Fruit fly (Drosophila melanogaster): ENCODE results near the gene CG43185.

CG43185 gene

DNA sequence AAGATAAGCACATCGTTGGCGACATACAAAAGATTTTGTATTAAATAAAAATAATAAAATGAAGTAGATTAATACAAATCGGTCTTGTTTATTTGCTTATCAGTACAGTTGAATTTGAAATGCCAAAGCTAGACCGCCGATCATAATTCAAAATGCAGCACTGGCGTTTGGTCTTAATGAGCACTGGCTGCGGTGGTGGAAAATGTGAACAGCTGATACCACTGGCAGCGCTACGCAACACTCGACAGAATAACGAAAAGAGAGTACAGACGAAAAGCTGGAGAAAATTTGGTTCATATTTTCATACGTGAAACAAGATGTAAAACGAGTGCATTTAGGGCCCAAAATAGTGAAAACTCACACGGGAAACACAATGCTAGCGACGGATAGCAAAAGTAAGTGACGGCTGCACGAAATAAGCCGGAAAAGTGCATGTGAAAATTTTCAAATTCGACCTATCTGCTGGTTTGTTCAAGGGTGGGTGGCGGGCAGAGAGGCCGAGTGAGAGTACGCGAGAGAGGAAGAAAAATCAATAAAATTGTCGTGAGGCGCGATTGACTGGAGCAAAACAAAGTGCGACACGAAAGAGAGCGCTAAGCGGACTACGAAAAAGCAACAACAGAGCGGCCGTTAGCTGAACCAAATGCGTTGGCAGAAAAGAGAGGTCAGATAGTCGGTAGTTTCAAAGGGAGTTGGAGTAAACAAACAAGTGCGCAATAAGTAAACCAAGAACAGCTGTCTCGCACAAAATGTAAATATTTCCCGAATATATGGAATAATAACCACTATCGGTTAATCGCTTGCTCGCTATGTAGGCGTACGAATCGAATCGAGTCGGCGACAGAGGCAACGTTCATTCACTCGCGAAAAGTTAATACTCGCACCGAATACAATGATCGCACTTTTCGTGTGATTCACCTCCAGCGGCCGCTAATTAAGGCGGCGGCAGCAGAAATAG lies 22.5 kb downstream of the CG43185 start, which contains the start of gene bchs (continued):
- TF ChIP-seq pros (GFP tag; optimal IDR thresholded peaks at IDR 0.05) (peak; percentile 13), CG30020 (tag; optimal IDR thresholded peaks at IDR 0.05) (no peak), gcm (GFP tag; optimal IDR thresholded peaks at IDR 0.05) (peak; percentile 87), Dll (GFP tag; IDR thresholded peaks at IDR 0.05; ENCODE audit: partially characterized antibody) (peak; percentile 59; the same call in 1 of the 4 replicates), shn (GFP tag; optimal IDR thresholded peaks at IDR 0.05) (peak; percentile 86), chinmo (GFP tag; IDR thresholded peaks at IDR 0.05; ENCODE audit: partially characterized antibody) (0 out of 4 replicates have a peak, but pooled peaks have one; percentile 69), C15 (GFP tag; IDR thresholded peaks at IDR 0.05) (peak; percentile 57; the same call in 1 of the 3 replicates), Rx (GFP tag; IDR thresholded peaks at IDR 0.05) (peak; percentile 58), tll (GFP tag; optimal IDR thresholded peaks at IDR 0.05) (peak in 1 of 2 experiments; percentile 77), Ets65A (GFP tag) (peak; percentile 90), Atf6 (GFP tag; IDR thresholded peaks at IDR 0.05) (peak; percentile 90), CG7271 (tag; optimal IDR thresholded peaks at IDR 0.05) (peak; percentile 24), CG16815 (GFP tag; optimal IDR thresholded peaks at IDR 0.05) (no peak), crc (GFP tag; optimal IDR thresholded peaks at IDR 0.05) (peak; percentile 67), CG1529 (GFP tag; optimal IDR thresholded peaks at IDR 0.05) (peak; percentile 93), knrl (GFP tag; IDR thresholded peaks at IDR 0.05; ENCODE audit: partially characterized antibody) (0 out of 3 replicates have a peak, but pooled peaks have one; percentile 9), CG10654 (GFP tag; optimal IDR thresholded peaks at IDR 0.05) (peak; percentile 79), Rfx (GFP tag; IDR thresholded peaks at IDR 0.05) (peak; percentile 81), D (optimal IDR thresholded peaks at IDR 0.05) (no peak), D (GFP tag; optimal IDR thresholded peaks at IDR 0.05) (peak; percentile 89), CG8944 (GFP tag; optimal IDR thresholded peaks at IDR 0.05) (peak; percentile 70), CG2116 (GFP tag; optimal IDR thresholded peaks at IDR 0.05) (peak; percentile 100), CG10462 (GFP tag; optimal IDR thresholded peaks at IDR 0.05) (no peak), CG9609 (GFP tag; optimal IDR thresholded peaks at IDR 0.05) (peak; percentile 33), Taf1 (GFP tag; IDR thresholded peaks at IDR 0.05) (peak; percentile 38; the same call in 1 of the 2 replicates), Side (GFP tag; optimal IDR thresholded peaks at IDR 0.05) (peak; percentile 87), ab (GFP tag; optimal IDR thresholded peaks at IDR 0.05) (no peak), CG12155 (GFP tag; optimal IDR thresholded peaks at IDR 0.05) (peak; percentile 45), CG8765 (GFP tag; IDR thresholded peaks at IDR 0.05) (no peak), CG4328 (GFP tag; optimal IDR thresholded peaks at IDR 0.05) (peak; percentile 93), onecut (GFP tag; IDR thresholded peaks at IDR 0.05) (peak; percentile 100), HLH3B (GFP tag; IDR thresholded peaks at IDR 0.05) (peak; percentile 88; the same call in 1 of the 2 replicates), ssp (GFP tag; IDR thresholded peaks at IDR 0.05) (no peak), HHEX (GFP tag; optimal IDR thresholded peaks at IDR 0.05) (peak; percentile 95), CG10147 (GFP tag; optimal IDR thresholded peaks at IDR 0.05) (peak; percentile 77), CG34376 (GFP tag; optimal IDR thresholded peaks at IDR 0.05) (peak; percentile 93), CG10267 (tag; optimal IDR thresholded peaks at IDR 0.05) (peak; percentile 97), ci (GFP tag; IDR thresholded peaks at IDR 0.05) (peak; percentile 97), CG1602 (GFP tag; optimal IDR thresholded peaks at IDR 0.05) (peak; percentile 65), Abd-B (GFP tag; optimal IDR thresholded peaks at IDR 0.05) (no peak), CG31441 (GFP tag; IDR thresholded peaks at IDR 0.05) (no peak), Awh (GFP tag; IDR thresholded peaks at IDR 0.05) (peak; percentile 96), CG4730 (GFP tag; IDR thresholded peaks at IDR 0.05) (peak; percentile 66), CG4424 (GFP tag; optimal IDR thresholded peaks at IDR 0.05) (no peak), emc (GFP tag; optimal IDR thresholded peaks at IDR 0.05) (no peak), CG18476 (GFP tag; optimal IDR thresholded peaks at IDR 0.05) (peak; percentile 71), org-1 (GFP tag; optimal IDR thresholded peaks at IDR 0.05) (peak; percentile 96), CG30403 (GFP tag; optimal IDR thresholded peaks at IDR 0.05) (peak; percentile 22), CG31224 (GFP tag; IDR thresholded peaks at IDR 0.05) (peak; percentile 54)

Measured in whole organism, embryonic.